Fruit fly (Drosophila melanogaster) whole organism, prepupa: Measurements from ENCODE around the gene Vm26Ab.

Experiments used
- Blimp-1 ChIP-seq: fragments of 200-800 bp; sonication (Bioruptor generic); optimal IDR thresholded peaks from 3 replicates; lab custom pipeline; 2017; ENCODE audit warnings: missing biosample characterization, missing genetic modification characterization, mild to moderate bottlenecking, moderate library complexity, missing genetic modification reagents
- CG10669 ChIP-seq: fragments of 200-800 bp; sonication (Bioruptor generic); optimal IDR thresholded peaks from 3 replicates; lab custom pipeline; 2018; ENCODE audit warnings: missing biosample characterization, mild to moderate bottlenecking, missing genetic modification characterization, moderate library complexity
- CG6854 ChIP-seq: fragments of 200-800 bp; sonication (Bioruptor generic); optimal IDR thresholded peaks from 2 replicates; lab custom pipeline; 2017; ENCODE audit warnings: missing biosample characterization, mild to moderate bottlenecking, missing genetic modification characterization
- CG9139 ChIP-seq: fragments of 200-800 bp; sonication (Bioruptor generic); optimal IDR thresholded peaks from 3 replicates; lab custom pipeline; 2017; ENCODE audit warnings: missing biosample characterization, mild to moderate bottlenecking, missing genetic modification characterization
- fkh ChIP-seq: fragments of 200-800 bp; sonication (Bioruptor generic); optimal IDR thresholded peaks from 3 replicates; lab custom pipeline; 2017; ENCODE audit warnings: missing biosample characterization, mild to moderate bottlenecking, missing genetic modification characterization, moderate library complexity
- ss ChIP-seq, 2 experiments: fragments of 200-800 bp; sonication (Bioruptor generic); optimal IDR thresholded peaks; 2 replicates in 1 of 2; 3 replicates in 1 of 2; lab custom pipeline; 2017 to 2018; ENCODE audit warnings: mild to moderate bottlenecking in 2 of 2, missing biosample characterization in 2 of 2, missing genetic modification characterization in 2 of 2, moderate library complexity in 1 of 2

- TF ChIP-seq CG10669 (GFP tag; lab: Kevin White, UChicago): no peak
- TF ChIP-seq CG9139 (GFP tag; lab: Kevin White, UChicago): no peak
- TF ChIP-seq CG6854: peak; percentile 24
- no peak for TF ChIP-seq fkh (GFP tag; lab: Kevin White, UChicago)
- peak in 1 of 2 experiments; percentile 55 for TF ChIP-seq ss (GFP tag; optimal IDR thresholded peaks at IDR 0.05; lab: Kevin White, UChicago)
- TF ChIP-seq Blimp-1: no peak
These were observed 21.7 kb downstream of the Vm26Ab start for dm6 chr2L:5978333-5979054.
